Fruit fly (Drosophila melanogaster) whole organism, embryonic: ENCODE measurements around the gene RASSF8.

Experiments
- CG10274 ChIP-seq: fragments of 200-800 bp; sonication (Bioruptor generic); optimal IDR thresholded peaks from 3 replicates; lab custom pipeline; 2017; ENCODE audit warnings: missing biosample characterization, mild to moderate bottlenecking, missing genetic modification characterization
- CG10431 ChIP-seq: fragments of 200-800 bp; sonication (Bioruptor generic); optimal IDR thresholded peaks from 3 replicates; lab custom pipeline; 2018; ENCODE audit warnings: missing biosample characterization, mild to moderate bottlenecking, missing genetic modification characterization
- CG12769 ChIP-seq: fragments of 200-800 bp; sonication (Bioruptor generic); optimal IDR thresholded peaks from 2 replicates; lab custom pipeline; 2019; ENCODE audit warnings: missing biosample characterization, mild to moderate bottlenecking, missing genetic modification characterization, moderate library complexity
- CG13775 ChIP-seq: fragments of 200-800 bp; sonication (Bioruptor generic); optimal IDR thresholded peaks from 3 replicates; lab custom pipeline; 2017; ENCODE audit warnings: missing biosample characterization, mild to moderate bottlenecking, missing genetic modification characterization
- CG14860 ChIP-seq: fragments of 200-800 bp; sonication (Bioruptor generic); IDR thresholded peaks from 3 replicates; pipeline ENCODE4 v1.3.6; 2022; ENCODE audit warnings: missing biosample characterization, missing genetic modification characterization; ENCODE audit not compliant: partially characterized antibody
- CG1529 ChIP-seq: fragments of 200-800 bp; sonication (Bioruptor generic); optimal IDR thresholded peaks from 3 replicates; lab custom pipeline; 2018; ENCODE audit warnings: missing biosample characterization, missing genetic modification characterization
- CG15696 ChIP-seq: fragments of 200-800 bp; sonication (Bioruptor generic); optimal IDR thresholded peaks from 2 replicates; lab custom pipeline; 2019; ENCODE audit warnings: missing biosample characterization, mild to moderate bottlenecking, missing genetic modification characterization, moderate library complexity
- CG17186 ChIP-seq: fragments of 200-800 bp; sonication (Bioruptor generic); optimal IDR thresholded peaks from 3 replicates; lab custom pipeline; 2017; ENCODE audit warnings: missing biosample characterization, missing genetic modification reagents, missing genetic modification characterization
- CG3281 ChIP-seq: fragments of 200-800 bp; sonication (Bioruptor generic); optimal IDR thresholded peaks from 3 replicates; lab custom pipeline; 2017; ENCODE audit warnings: missing biosample characterization, mild to moderate bottlenecking, missing genetic modification characterization
- CG4730 ChIP-seq: fragments of 200-800 bp; sonication (Bioruptor generic); IDR thresholded peaks from 2 replicates; pipeline ENCODE4 v1.3.6; 2022; ENCODE audit warnings: missing biosample characterization, missing genetic modification characterization
- CG7963 ChIP-seq: fragments of 200-800 bp; sonication (Bioruptor generic); IDR thresholded peaks from 3 replicates; pipeline ENCODE4 v1.3.6; 2022; ENCODE audit warnings: missing biosample characterization, missing genetic modification characterization; ENCODE audit not compliant: partially characterized antibody
- CG9876 ChIP-seq: fragments of 200-800 bp; sonication (Bioruptor generic); optimal IDR thresholded peaks from 2 replicates; lab custom pipeline; 2016; ENCODE audit warnings: missing biosample characterization, missing genetic modification characterization
- Camta ChIP-seq: fragments of 200-800 bp; sonication (Bioruptor generic); optimal IDR thresholded peaks from 2 replicates; lab custom pipeline; 2016; ENCODE audit warnings: missing biosample characterization, missing genetic modification characterization
- Dip2 ChIP-seq: fragments of 200-800 bp; sonication (Bioruptor generic); IDR thresholded peaks from 2 replicates; pipeline ENCODE4 v1.3.6; 2022; ENCODE audit warnings: missing biosample characterization, missing genetic modification characterization
- Dll ChIP-seq: fragments of 200-800 bp; sonication (Bioruptor generic); IDR thresholded peaks from 4 replicates; pipeline ENCODE4 v1.3.6; 2022; ENCODE audit warnings: missing biosample characterization, missing genetic modification characterization; ENCODE audit not compliant: partially characterized antibody
- E2f2 ChIP-seq: fragments of 200-800 bp; sonication (Bioruptor generic); IDR thresholded peaks from 2 replicates; pipeline ENCODE4 v1.3.6; 2022; ENCODE audit warnings: missing biosample characterization, missing genetic modification characterization
- Ets65A ChIP-seq: fragments of 200-800 bp; sonication (Bioruptor generic); peaks from one replicate; lab custom pipeline; 2016; ENCODE audit warnings: missing biosample characterization, missing genetic modification characterization
- Fer1 ChIP-seq: fragments of 200-800 bp; sonication (Bioruptor generic); optimal IDR thresholded peaks from 2 replicates; lab custom pipeline; 2017; ENCODE audit warnings: missing biosample characterization, mild to moderate bottlenecking, missing genetic modification characterization
- Hr51 ChIP-seq, 2 experiments: fragments of 200-800 bp; sonication (Bioruptor generic); optimal IDR thresholded peaks; 2 replicates in 1 of 2; 3 replicates in 1 of 2; lab custom pipeline; 2016 to 2018; ENCODE audit warnings: missing biosample characterization in 2 of 2, missing genetic modification characterization in 2 of 2, mild to moderate bottlenecking in 1 of 2, moderate library complexity in 1 of 2
- MBD-R2 ChIP-seq: fragments of 200-800 bp; sonication (Bioruptor generic); IDR thresholded peaks from 2 replicates; pipeline ENCODE4 v1.3.6; 2022; ENCODE audit warnings: missing biosample characterization, missing genetic modification characterization
- Mad ChIP-seq: fragments of 200-800 bp; sonication (Bioruptor generic); optimal IDR thresholded peaks from 2 replicates; lab custom pipeline; 2016; ENCODE audit warnings: missing biosample characterization, missing genetic modification characterization
- NC2α ChIP-seq: fragments of 200-800 bp; sonication (Bioruptor generic); optimal IDR thresholded peaks from 2 replicates; lab custom pipeline; 2016; ENCODE audit warnings: missing biosample characterization, missing genetic modification characterization
- Nf-YA ChIP-seq: fragments of 200-800 bp; sonication (Bioruptor generic); IDR thresholded peaks from 2 replicates; pipeline ENCODE4 v1.3.6; 2022; ENCODE audit warnings: missing biosample characterization, missing genetic modification characterization
- Nf-YC ChIP-seq: fragments of 200-800 bp; optimal IDR thresholded peaks from 3 replicates; lab custom pipeline; 2019; ENCODE audit warnings: missing biosample characterization, mild to moderate bottlenecking, missing genetic modification characterization, moderate library complexity
- Side ChIP-seq: fragments of 200-800 bp; sonication (Bioruptor generic); optimal IDR thresholded peaks from 2 replicates; lab custom pipeline; 2016; ENCODE audit warnings: missing biosample characterization, missing genetic modification characterization
- Sry-δ ChIP-seq: fragments of 200-800 bp; sonication (Bioruptor generic); optimal IDR thresholded peaks from 2 replicates; lab custom pipeline; 2016; ENCODE audit warnings: missing biosample characterization, missing genetic modification characterization
- YL-1 ChIP-seq: fragments of 200-800 bp; sonication (Bioruptor generic); optimal IDR thresholded peaks from 3 replicates; lab custom pipeline; 2017; ENCODE audit warnings: missing biosample characterization, mild to moderate bottlenecking, missing genetic modification characterization
- ap ChIP-seq: fragments of 200-800 bp; sonication (Bioruptor generic); IDR thresholded peaks from 2 replicates; pipeline ENCODE4 v1.3.6; 2022; ENCODE audit warnings: missing biosample characterization, missing genetic modification characterization
- bab2 ChIP-seq: fragments of 200-800 bp; sonication (Bioruptor generic); optimal IDR thresholded peaks from 2 replicates; lab custom pipeline; 2016; ENCODE audit warnings: missing biosample characterization, missing genetic modification characterization
- cad ChIP-seq: fragments of >200 bp; optimal IDR thresholded peaks from 2 replicates; lab custom pipeline; 2017; ENCODE audit warnings: missing biosample characterization, missing genetic modification characterization
- cwo ChIP-seq: fragments of 200-800 bp; sonication (Bioruptor generic); optimal IDR thresholded peaks from 3 replicates; lab custom pipeline; 2017; ENCODE audit warnings: missing biosample characterization, missing genetic modification characterization, mild to moderate bottlenecking, moderate library complexity, missing genetic modification reagents
- dmrt11E ChIP-seq: fragments of 200-800 bp; sonication (Bioruptor generic); optimal IDR thresholded peaks from 3 replicates; lab custom pipeline; 2018; ENCODE audit warnings: missing biosample characterization, mild to moderate bottlenecking, missing genetic modification characterization, moderate library complexity
- ewg ChIP-seq: fragments of 200-800 bp; sonication (Bioruptor generic); optimal IDR thresholded peaks from 3 replicates; lab custom pipeline; 2017; ENCODE audit warnings: mild to moderate bottlenecking, missing biosample characterization, missing genetic modification reagents, missing genetic modification characterization
- fd64A ChIP-seq: fragments of 200-800 bp; sonication (Bioruptor generic); optimal IDR thresholded peaks from 3 replicates; lab custom pipeline; 2018; ENCODE audit warnings: missing biosample characterization, mild to moderate bottlenecking, missing genetic modification characterization
- h ChIP-seq: fragments of >200 bp; optimal IDR thresholded peaks from 2 replicates; lab custom pipeline; 2017
- hkb ChIP-seq, 2 experiments: fragments of 200-800 bp in 1 of 2; fragments of >200 bp in 1 of 2; sonication (Bioruptor generic) in 1 of 2; IDR thresholded peaks in 1 of 2; optimal IDR thresholded peaks in 1 of 2; 2 replicates each; pipeline versions ENCODE4 v1.3.6 to Lab custom; 2017 to 2022; ENCODE audit warnings: missing biosample characterization in 1 of 2, missing genetic modification characterization in 1 of 2
- hth ChIP-seq: fragments of >200 bp; optimal IDR thresholded peaks from 2 replicates; lab custom pipeline; 2017; ENCODE audit warnings: inconsistent platforms
- jing ChIP-seq: fragments of 200-800 bp; sonication (Bioruptor generic); optimal IDR thresholded peaks from 2 replicates; lab custom pipeline; 2018; ENCODE audit warnings: missing biosample characterization, mild to moderate bottlenecking, missing genetic modification characterization
- klu ChIP-seq: fragments of 200-800 bp; sonication (Bioruptor generic); IDR thresholded peaks from 2 replicates; pipeline ENCODE4 v1.3.6; 2022; ENCODE audit warnings: missing biosample characterization, missing genetic modification characterization
- mam ChIP-seq: fragments of 200-800 bp; sonication (Bioruptor generic); optimal IDR thresholded peaks from 3 replicates; lab custom pipeline; 2016; ENCODE audit warnings: missing biosample characterization, missing genetic modification characterization
- p53 ChIP-seq: fragments of 200-800 bp; sonication (Bioruptor generic); optimal IDR thresholded peaks from 2 replicates; lab custom pipeline; 2016; ENCODE audit warnings: missing biosample characterization, missing genetic modification characterization
- pfk ChIP-seq: fragments of 200-800 bp; sonication (Bioruptor generic); optimal IDR thresholded peaks from 2 replicates; lab custom pipeline; 2018; ENCODE audit warnings: missing biosample characterization, mild to moderate bottlenecking, missing genetic modification characterization, moderate library complexity
- pros ChIP-seq: fragments of 200-800 bp; sonication (Bioruptor generic); optimal IDR thresholded peaks from 3 replicates; lab custom pipeline; 2019; ENCODE audit warnings: missing biosample characterization, mild to moderate bottlenecking, missing genetic modification characterization, moderate library complexity
- psq ChIP-seq: fragments of 200-800 bp; sonication (Bioruptor generic); optimal IDR thresholded peaks from 2 replicates; lab custom pipeline; 2017; ENCODE audit warnings: missing biosample characterization, missing genetic modification characterization
- ro ChIP-seq: fragments of 200-800 bp; sonication (Bioruptor generic); IDR thresholded peaks from 2 replicates; pipeline ENCODE4 v1.3.6; 2022; ENCODE audit warnings: missing biosample characterization, missing genetic modification characterization
- sna ChIP-seq: fragments of 200-800 bp; sonication (Bioruptor generic); IDR thresholded peaks from 2 replicates; pipeline ENCODE4 v1.3.6; 2022; ENCODE audit warnings: missing biosample characterization, missing genetic modification characterization; ENCODE audit not compliant: partially characterized antibody
- toy ChIP-seq: fragments of 200-800 bp; sonication (Bioruptor generic); IDR thresholded peaks from 2 replicates; pipeline ENCODE4 v1.3.6; 2022; ENCODE audit warnings: missing biosample characterization, missing genetic modification characterization
- wek ChIP-seq: fragments of 200-800 bp; sonication (Bioruptor generic); optimal IDR thresholded peaks from 3 replicates; lab custom pipeline; 2018; ENCODE audit warnings: missing biosample characterization, mild to moderate bottlenecking, missing genetic modification characterization, moderate library complexity
- z ChIP-seq: fragments of 200-800 bp; sonication (Bioruptor generic); IDR thresholded peaks from 3 replicates; pipeline ENCODE4 v1.3.6; 2022; ENCODE audit warnings: missing biosample characterization, missing genetic modification characterization

The RASSF8 gene

dm6 chr3R:25623800-25624791 is 37.5 kb upstream of the RASSF8 start, which contains the start of gene Npl4 (continued):
- TF ChIP-seq Nf-YA = no peak
- no peak for TF ChIP-seq Mad (GFP tag; lab: Kevin White, UChicago)
- TF ChIP-seq CG9876 = no peak
- peak; percentile 50 for TF ChIP-seq dmrt11E (tag; lab: Kevin White, UChicago)
- TF ChIP-seq mam = no peak
- TF ChIP-seq sna = peak; percentile 87
- no peak for TF ChIP-seq jing (GFP tag; lab: Kevin White, UChicago)
- peak; percentile 37 for TF ChIP-seq YL-1 (GFP tag; lab: Kevin White, UChicago)
- peak; percentile 58 for TF ChIP-seq MBD-R2 (GFP tag; lab: Robert Waterston, UW)
- no peak for TF ChIP-seq p53 (GFP tag; lab: Kevin White, UChicago)
- peak; percentile 92 for TF ChIP-seq Sry-δ (GFP tag; lab: Kevin White, UChicago)
- no peak for TF ChIP-seq ap (GFP tag; lab: Robert Waterston, UW)
- peak; percentile 29 for TF ChIP-seq CG13775 (GFP tag; lab: Kevin White, UChicago)
- no peak for TF ChIP-seq CG4730 (GFP tag; lab: Robert Waterston, UW)
- no peak for TF ChIP-seq CG15696 (tag; lab: Kevin White, UChicago)
- TF ChIP-seq Camta (GFP tag; lab: Kevin White, UChicago) = peak; percentile 38
- no peak for TF ChIP-seq toy
- TF ChIP-seq cad (GFP tag; lab: Kevin White, UChicago) = no peak
- TF ChIP-seq pros = no peak
- no peak for TF ChIP-seq Fer1
- no peak for TF ChIP-seq Side (GFP tag; lab: Kevin White, UChicago)
- no peak for TF ChIP-seq hth (lab: Kevin White, UChicago)
- peak; percentile 92 for TF ChIP-seq Dll (GFP tag; lab: Robert Waterston, UW)
- peak; percentile 97 for TF ChIP-seq CG7963 (GFP tag; lab: Robert Waterston, UW)
- TF ChIP-seq CG10431 (GFP tag; lab: Kevin White, UChicago) = no peak
- peak; percentile 32 for TF ChIP-seq CG17186 (GFP tag; lab: Kevin White, UChicago)
- no peak for TF ChIP-seq Ets65A (GFP tag; lab: Kevin White, UChicago)
- no peak for TF ChIP-seq bab2
- no peak for TF ChIP-seq CG1529 (GFP tag; lab: Kevin White, UChicago)
- TF ChIP-seq ewg (GFP tag; lab: Kevin White, UChicago) = no peak
- peak in 1 of 2 experiments; percentile 40 for TF ChIP-seq Hr51 (GFP tag; optimal IDR thresholded peaks at IDR 0.05; lab: Kevin White, UChicago)
- no peak for TF ChIP-seq cwo
- no peak for TF ChIP-seq wek
- TF ChIP-seq CG3281 (GFP tag; lab: Kevin White, UChicago) = no peak
- TF ChIP-seq z = no peak
- TF ChIP-seq h (lab: Kevin White, UChicago) = no peak
- TF ChIP-seq psq (GFP tag; lab: Kevin White, UChicago) = no peak
- TF ChIP-seq CG14860 (GFP tag; lab: Robert Waterston, UW) = peak; percentile 91
- TF ChIP-seq ro (GFP tag; lab: Robert Waterston, UW) = no peak
- no peak for TF ChIP-seq fd64A (GFP tag; lab: Kevin White, UChicago)
- TF ChIP-seq Dip2 (GFP tag; lab: Robert Waterston, UW) = no peak
- peak; percentile 95 for TF ChIP-seq E2f2 (GFP tag; lab: Robert Waterston, UW)
- TF ChIP-seq Nf-YC = no peak
- no peak for TF ChIP-seq klu
- TF ChIP-seq CG10274 (GFP tag; lab: Kevin White, UChicago) = no peak
- TF ChIP-seq pfk (GFP tag; lab: Kevin White, UChicago) = no peak
- TF ChIP-seq CG12769 (tag; lab: Kevin White, UChicago) = no peak
- no peak for TF ChIP-seq NC2α (GFP tag; lab: Kevin White, UChicago)
- TF ChIP-seq hkb (optimal IDR thresholded peaks at IDR 0.05; lab: Kevin White, UChicago) = no peak
- TF ChIP-seq hkb (GFP tag; IDR thresholded peaks at IDR 0.05; lab: Robert Waterston, UW) = no peak
